Fruit fly (Drosophila melanogaster) whole organism, adult: ENCODE measurements around the gene BNIP3.

Experiments
- CG12768 ChIP-seq: fragments of 200-800 bp; sonication (Bioruptor generic); optimal IDR thresholded peaks from 2 replicates; lab custom pipeline; 2017; ENCODE audit warnings: missing biosample characterization, missing genetic modification characterization, mild to moderate bottlenecking, moderate library complexity, missing genetic modification reagents
- CG5204 ChIP-seq: fragments of 200-800 bp; sonication (Bioruptor generic); optimal IDR thresholded peaks from 2 replicates; lab custom pipeline; 2016; ENCODE audit warnings: missing biosample characterization, missing genetic modification characterization
- CG7101 ChIP-seq: fragments of 200-800 bp; sonication (Bioruptor generic); optimal IDR thresholded peaks from 2 replicates; lab custom pipeline; 2018; ENCODE audit warnings: missing biosample characterization, mild to moderate bottlenecking, missing genetic modification characterization, moderate library complexity
- Clk ChIP-seq: fragments of 200-800 bp; sonication (Bioruptor generic); optimal IDR thresholded peaks from 2 replicates; lab custom pipeline; 2017; ENCODE audit warnings: missing biosample characterization, missing genetic modification characterization
- Crg-1 ChIP-seq: fragments of 200-800 bp; sonication (Bioruptor generic); optimal IDR thresholded peaks from 2 replicates; lab custom pipeline; 2016; ENCODE audit warnings: missing biosample characterization, missing genetic modification characterization
- Hr96 ChIP-seq: fragments of 200-800 bp; sonication (Bioruptor generic); optimal IDR thresholded peaks from 2 replicates; lab custom pipeline; 2016; ENCODE audit warnings: missing biosample characterization, missing genetic modification characterization
- kay ChIP-seq: fragments of 200-800 bp; sonication (Bioruptor generic); peaks from one replicate; lab custom pipeline; 2016; ENCODE audit warnings: missing biosample characterization, missing genetic modification characterization, borderline replicate concordance
- toe ChIP-seq: fragments of 200-800 bp; sonication (Bioruptor generic); optimal IDR thresholded peaks from 2 replicates; lab custom pipeline; 2016; ENCODE audit warnings: missing biosample characterization, missing genetic modification characterization

- TF ChIP-seq toe (GFP tag; lab: Kevin White, UChicago): no peak
- no peak for TF ChIP-seq CG5204 (GFP tag; lab: Kevin White, UChicago)
- no peak for TF ChIP-seq kay (GFP tag; lab: Kevin White, UChicago)
- no peak for TF ChIP-seq Crg-1 (GFP tag; lab: Kevin White, UChicago)
- no peak for TF ChIP-seq CG7101 (tag; lab: Kevin White, UChicago)
- TF ChIP-seq Clk (GFP tag; lab: Kevin White, UChicago): no peak
- no peak for TF ChIP-seq CG12768 (GFP tag; lab: Kevin White, UChicago)
- no peak for TF ChIP-seq Hr96 (GFP tag; lab: Kevin White, UChicago)
Observed at dm6 chr3L:20517179-20517834, 1.9 kb downstream of the BNIP3 start.
